Fruit fly (Drosophila melanogaster): ENCODE results near the gene Ptp61F.

The Ptp61F gene

dm6 chr3L:1368201-1368617 lies 106.8 kb downstream of the Ptp61F start (continued):
- TF ChIP-seq CG14014 (GFP tag; IDR thresholded peaks at IDR 0.05), result peak; percentile 89
- peak; percentile 56; the same call in 2 of the 3 replicates for TF ChIP-seq ase (GFP tag; IDR thresholded peaks at IDR 0.05)
- TF ChIP-seq CG18476 (GFP tag; optimal IDR thresholded peaks at IDR 0.05), result peak; percentile 19
- peak; percentile 80 for TF ChIP-seq Hsf (GFP tag; optimal IDR thresholded peaks at IDR 0.05)
- peak; percentile 72 for TF ChIP-seq CG11085 (GFP tag; IDR thresholded peaks at IDR 0.05)
- TF ChIP-seq CG17385 (GFP tag; optimal IDR thresholded peaks at IDR 0.05), result peak; percentile 58
- peak; percentile 75 for TF ChIP-seq az2 (GFP tag; optimal IDR thresholded peaks at IDR 0.05)
- TF ChIP-seq sr (GFP tag; IDR thresholded peaks at IDR 0.05), result peak; percentile 69; the same call in 2 of the 3 replicates
- TF ChIP-seq CG9215 (GFP tag; IDR thresholded peaks at IDR 0.05), result peak; percentile 82
- TF ChIP-seq Bteb2 (GFP tag; optimal IDR thresholded peaks at IDR 0.05), result peak; percentile 35
- peak; percentile 46 for TF ChIP-seq CG4617 (GFP tag; optimal IDR thresholded peaks at IDR 0.05; ENCODE audit: borderline replicate concordance)
- peak; percentile 61 for TF ChIP-seq Six4 (GFP tag; optimal IDR thresholded peaks at IDR 0.05)
- peak; percentile 47 for TF ChIP-seq CG8089 (GFP tag; optimal IDR thresholded peaks at IDR 0.05)
- TF ChIP-seq onecut (GFP tag; IDR thresholded peaks at IDR 0.05), result peak; percentile 84
- TF ChIP-seq prd (optimal IDR thresholded peaks at IDR 0.05), result no peak
- peak; percentile 98 for TF ChIP-seq prd (GFP tag; IDR thresholded peaks at IDR 0.05)
- TF ChIP-seq CG15514 (GFP tag; optimal IDR thresholded peaks at IDR 0.05), result peak; percentile 40
- TF ChIP-seq crc (GFP tag; optimal IDR thresholded peaks at IDR 0.05), result peak; percentile 63
- TF ChIP-seq B-H2 (GFP tag; optimal IDR thresholded peaks at IDR 0.05), result no peak
- TF ChIP-seq CG33213 (GFP tag; optimal IDR thresholded peaks at IDR 0.05), result peak; percentile 36
- TF ChIP-seq CG10543 (GFP tag; optimal IDR thresholded peaks at IDR 0.05), result no peak
- TF ChIP-seq CG15269 (tag; optimal IDR thresholded peaks at IDR 0.05), result peak; percentile 72
- no peak for TF ChIP-seq Sry-β (GFP tag; optimal IDR thresholded peaks at IDR 0.05)
- peak; percentile 71 for TF ChIP-seq fd102C (GFP tag; optimal IDR thresholded peaks at IDR 0.05)
- TF ChIP-seq trem (tag; optimal IDR thresholded peaks at IDR 0.05), result peak; percentile 38
- TF ChIP-seq C15 (GFP tag; IDR thresholded peaks at IDR 0.05), result no peak
- TF ChIP-seq CG8388 (GFP tag; optimal IDR thresholded peaks at IDR 0.05), result peak; percentile 54
- peak; percentile 87 for TF ChIP-seq E2f1 (GFP tag; IDR thresholded peaks at IDR 0.05)
- peak; percentile 67 for TF ChIP-seq ERR (GFP tag; optimal IDR thresholded peaks at IDR 0.05)

dm6 chr3L:1366879-1367650 lies 108.0 kb downstream of the Ptp61F start:
- TF ChIP-seq so (GFP tag; IDR thresholded peaks at IDR 0.05) (no peak), CG1233 (GFP tag; optimal IDR thresholded peaks at IDR 0.05) (no peak), gce (GFP tag; IDR thresholded peaks at IDR 0.05) (no peak), CG7987 (GFP tag; optimal IDR thresholded peaks at IDR 0.05) (no peak), nerfin-1 (tag; optimal IDR thresholded peaks at IDR 0.05) (no peak), kay (GFP tag; optimal IDR thresholded peaks at IDR 0.05) (no peak), CG2116 (GFP tag; optimal IDR thresholded peaks at IDR 0.05) (no peak), CG5180 (GFP tag; optimal IDR thresholded peaks at IDR 0.05) (peak; percentile 99), sens-2 (GFP tag; IDR thresholded peaks at IDR 0.05) (no peak), CG7839 (tag; optimal IDR thresholded peaks at IDR 0.05) (no peak), CG11696 (GFP tag; IDR thresholded peaks at IDR 0.05) (no peak), p53 (GFP tag; optimal IDR thresholded peaks at IDR 0.05) (peak; percentile 99), bsh (GFP tag; optimal IDR thresholded peaks at IDR 0.05) (peak in 1 of 2 experiments; percentile 58), bcd (GFP tag; optimal IDR thresholded peaks at IDR 0.05) (no peak), chn (GFP tag; optimal IDR thresholded peaks at IDR 0.05) (no peak), CG4707 (GFP tag; optimal IDR thresholded peaks at IDR 0.05) (peak; percentile 79), CG17361 (GFP tag; IDR thresholded peaks at IDR 0.05) (no peak), Fer1 (GFP tag; optimal IDR thresholded peaks at IDR 0.05) (no peak), CG10147 (GFP tag; optimal IDR thresholded peaks at IDR 0.05) (no peak), zen2 (GFP tag; IDR thresholded peaks at IDR 0.05; ENCODE audit: partially characterized antibody) (peak; percentile 58; the same call in 2 of the 3 replicates), CG33557 (GFP tag; optimal IDR thresholded peaks at IDR 0.05) (no peak), aop (GFP tag; IDR thresholded peaks at IDR 0.05) (peak; percentile 74; the same call in 1 of the 2 replicates)

Data from whole organism, embryonic.